Worm (Caenorhabditis elegans) whole organism, early embryonic: ENCODE data around the gene exc-6.
"Not testable (repeated sequence)": the region's sequence is repeated elsewhere in the genome, so short reads cannot be mapped to it uniquely, and the experiment has no call there.

Experiments used
- B0310.2 ChIP-seq: sonication (generic microtip); optimal IDR thresholded peaks from 2 replicates; lab custom pipeline; 2016; ENCODE audit warnings: mild to moderate bottlenecking, missing genetic modification characterization, missing compliant biosample characterization
- F13C5.2 ChIP-seq: sonication (generic microtip); optimal IDR thresholded peaks from 2 replicates; lab custom pipeline; 2017; ENCODE audit warnings: mild to moderate bottlenecking, missing genetic modification characterization, inconsistent platforms, missing compliant biosample characterization
- aly-1 ChIP-seq: sonication (generic microtip); optimal IDR thresholded peaks from 2 replicates; lab custom pipeline; 2016; ENCODE audit warnings: missing genetic modification characterization, missing compliant biosample characterization
- ama-1 ChIP-seq: fragments of 150-350 bp; optimal IDR thresholded peaks from 2 replicates; lab custom pipeline; 2014
- ceh-13 ChIP-seq: fragments of 200-800 bp; sonication (Bioruptor generic); optimal IDR thresholded peaks from 2 replicates; lab custom pipeline; 2018; ENCODE audit warnings: mild to moderate bottlenecking, missing genetic modification characterization, missing compliant biosample characterization
- ceh-36 ChIP-seq: sonication (generic microtip); optimal IDR thresholded peaks from 2 replicates; lab custom pipeline; 2016; ENCODE audit warnings: missing genetic modification characterization, inconsistent platforms, missing compliant biosample characterization
- ets-7 ChIP-seq: sonication (generic microtip); optimal IDR thresholded peaks from 2 replicates; lab custom pipeline; 2016; ENCODE audit warnings: missing genotype, missing genetic modification characterization, missing compliant biosample characterization
- flt-1 ChIP-seq: fragments of 200-800 bp; sonication (Bioruptor generic); IDR thresholded peaks from 2 replicates; pipeline ENCODE4 v1.3.6; 2022; ENCODE audit warnings: missing genetic modification characterization, missing compliant biosample characterization
- hmbx-1 ChIP-seq: sonication (generic microtip); optimal IDR thresholded peaks from 2 replicates; lab custom pipeline; 2016; ENCODE audit warnings: mild to moderate bottlenecking, missing genetic modification characterization, missing compliant biosample characterization
- hmg-4 ChIP-seq: fragments of 200-800 bp; sonication (Bioruptor generic); optimal IDR thresholded peaks from 2 replicates; lab custom pipeline; 2018; ENCODE audit warnings: mild to moderate bottlenecking, missing genetic modification characterization, missing compliant biosample characterization
- hnd-1 ChIP-seq: sonication (generic microtip); optimal IDR thresholded peaks from 2 replicates; lab custom pipeline; 2016; ENCODE audit warnings: missing genetic modification characterization, missing compliant biosample characterization
- pes-1 ChIP-seq: fragments of 200-800 bp; sonication (Bioruptor generic); IDR thresholded peaks from 2 replicates; pipeline ENCODE4 v1.3.6; 2022; ENCODE audit warnings: missing genetic modification reagents, missing genetic modification characterization, missing compliant biosample characterization
- scrt-1 ChIP-seq: fragments of 200-800 bp; sonication (Bioruptor generic); IDR thresholded peaks from 2 replicates; pipeline ENCODE4 v1.3.6; 2022; ENCODE audit warnings: missing genetic modification characterization, missing compliant biosample characterization
- sea-1 ChIP-seq: fragments of 200-800 bp; sonication (Bioruptor generic); conservative IDR thresholded peaks from 2 replicates; pipeline ENCODE4 v1.3.6; 2022; ENCODE audit warnings: missing genetic modification characterization, missing compliant biosample characterization
- tbx-11 ChIP-seq: fragments of 200-800 bp; sonication (Bioruptor generic); IDR thresholded peaks from 2 replicates; pipeline ENCODE4 v1.3.6; 2022; ENCODE audit warnings: missing genetic modification characterization, missing compliant biosample characterization
- tbx-37 ChIP-seq: fragments of 200-800 bp; sonication (Bioruptor generic); conservative IDR thresholded peaks from 2 replicates; pipeline ENCODE4 v1.3.6; 2022; ENCODE audit warnings: missing genetic modification reagents, missing genetic modification characterization, missing compliant biosample characterization
- tra-4 ChIP-seq: sonication (generic microtip); optimal IDR thresholded peaks from 2 replicates; lab custom pipeline; 2017; ENCODE audit warnings: missing genetic modification characterization, missing compliant biosample characterization

The exc-6 gene

DNA sequence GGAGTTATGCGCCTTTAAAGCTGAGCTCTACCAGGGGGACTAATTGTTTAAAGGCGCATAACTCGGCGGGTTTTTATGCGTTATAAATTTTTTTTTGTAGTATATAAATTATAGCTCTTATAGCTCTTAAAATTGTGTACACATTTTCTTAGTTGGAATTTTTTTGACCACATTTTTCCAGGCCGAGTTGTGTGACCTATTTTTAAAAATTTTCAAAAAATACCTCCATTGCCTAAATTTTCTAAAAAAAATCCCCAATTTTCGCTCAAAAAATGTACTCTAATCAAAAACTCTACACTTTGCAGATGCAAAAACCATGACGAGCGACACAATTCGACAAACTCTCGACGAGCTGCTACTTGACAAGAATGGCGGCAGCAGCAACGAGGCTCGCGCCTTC is at the start of gene exc-6:
Gene exc-6 (plus strand): TSS at position 301 of the 400 bp plus-strand sequence.
- TF ChIP-seq aly-1 (tag; lab: Kevin White, UChicago): no peak
- no peak for TF ChIP-seq tra-4 (tag; lab: Kevin White, UChicago)
- no peak for TF ChIP-seq flt-1 (GFP tag; lab: Robert Waterston, UW)
- TF ChIP-seq F13C5.2 (tag; lab: Kevin White, UChicago): no peak
- no peak for TF ChIP-seq tbx-37
- no peak for TF ChIP-seq B0310.2 (tag; lab: Kevin White, UChicago)
- TF ChIP-seq pes-1 (GFP tag; lab: Robert Waterston, UW): no peak
- TF ChIP-seq sea-1 (GFP tag; lab: Robert Waterston, UW): no peak
- no peak for TF ChIP-seq hnd-1 (tag; lab: Kevin White, UChicago)
- no peak for TF ChIP-seq tbx-11 (GFP tag; lab: Robert Waterston, UW)
- no peak for TF ChIP-seq scrt-1 (GFP tag; lab: Robert Waterston, UW)
- TF ChIP-seq ets-7 (tag; lab: Kevin White, UChicago): no peak
- TF ChIP-seq ama-1 (lab: Kevin White, UChicago): no peak
- no peak for TF ChIP-seq ceh-36 (tag; lab: Kevin White, UChicago)
- no peak for TF ChIP-seq hmg-4 (GFP tag; lab: Kevin White, UChicago)
- TF ChIP-seq hmbx-1 (tag; lab: Kevin White, UChicago): no peak
- TF ChIP-seq ceh-13 (GFP tag; lab: Kevin White, UChicago): no peak

DNA sequence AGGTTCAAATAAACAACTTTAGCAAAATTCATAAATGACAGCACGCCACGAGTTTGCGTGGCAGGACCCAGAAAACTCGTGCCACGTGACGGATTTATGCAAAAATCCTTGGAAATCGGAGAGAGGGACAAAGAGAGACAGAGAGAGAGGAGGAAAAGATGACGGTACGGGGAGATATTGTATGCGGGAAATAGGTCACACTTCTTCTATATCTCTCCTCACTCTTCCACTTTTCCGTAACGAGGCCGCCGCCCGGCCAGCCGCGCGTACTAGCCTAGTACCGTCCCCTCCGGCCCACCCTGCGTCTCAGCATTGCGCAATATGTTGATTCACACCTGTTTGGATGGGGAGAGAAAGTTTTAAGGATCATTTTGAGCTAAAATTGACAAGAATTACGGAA is 48.9 kb upstream of the exc-6 start:
- no peak for TF ChIP-seq B0310.2 (tag; lab: Kevin White, UChicago)
- TF ChIP-seq hmg-4 (GFP tag; lab: Kevin White, UChicago): peak; percentile 56
- TF ChIP-seq sea-1 (GFP tag; lab: Robert Waterston, UW): no peak

DNA sequence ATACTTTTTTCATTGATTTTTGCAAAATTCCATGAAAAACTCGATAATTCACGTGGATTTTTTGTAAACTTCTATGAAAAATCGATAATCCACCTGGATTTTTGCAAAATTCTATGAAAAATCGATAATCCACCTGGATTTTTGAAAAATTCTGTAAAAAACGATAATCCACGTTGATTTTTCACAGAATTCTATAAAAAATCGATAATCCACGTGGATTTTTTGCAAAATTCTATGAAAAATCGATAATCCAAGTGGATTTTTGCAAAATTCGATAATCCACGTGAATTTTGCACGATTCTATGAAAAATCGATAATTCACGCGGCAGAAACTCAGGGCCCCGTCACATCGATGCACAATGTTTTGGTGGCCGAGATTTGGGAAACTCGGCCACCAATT is 44.9 kb upstream of the exc-6 start:
- TF ChIP-seq ets-7 (tag; lab: Kevin White, UChicago) (no peak), tbx-37 (no peak), hmbx-1 (tag; lab: Kevin White, UChicago) (no peak), hnd-1 (tag; lab: Kevin White, UChicago) (no peak), ceh-36 (tag; lab: Kevin White, UChicago) (no peak), sea-1 (GFP tag; lab: Robert Waterston, UW) (no peak), tbx-11 (GFP tag; lab: Robert Waterston, UW) (no peak), hmg-4 (GFP tag; lab: Kevin White, UChicago) (no peak), F13C5.2 (tag; lab: Kevin White, UChicago) (no peak), pes-1 (GFP tag; lab: Robert Waterston, UW) (no peak), tra-4 (tag; lab: Kevin White, UChicago) (no peak), ama-1 (lab: Kevin White, UChicago) (no peak)

DNA sequence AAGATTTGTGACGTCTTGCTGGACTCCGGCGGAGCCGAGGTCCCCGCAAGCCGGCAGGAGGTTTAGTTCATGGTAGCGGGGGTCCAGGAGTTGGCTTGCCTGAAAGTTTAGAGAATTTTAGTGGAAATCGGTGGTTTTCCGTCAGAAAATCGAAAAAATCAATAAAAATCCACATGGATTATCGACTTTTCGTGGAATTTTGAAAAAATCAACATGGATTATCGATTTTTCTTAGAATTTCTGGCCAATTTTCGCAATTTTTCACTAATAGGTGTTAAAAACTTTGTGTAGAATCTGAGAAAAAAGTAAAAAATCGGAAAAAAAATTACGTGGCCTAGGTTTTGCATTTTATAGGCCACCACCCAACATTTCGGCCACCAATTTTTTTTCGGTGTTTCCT is 44.1 kb upstream of the exc-6 start:
- no peak for TF ChIP-seq tbx-11 (GFP tag; lab: Robert Waterston, UW)
- TF ChIP-seq pes-1 (GFP tag; lab: Robert Waterston, UW): no peak
- no peak for TF ChIP-seq ceh-13 (GFP tag; lab: Kevin White, UChicago)
- no peak for TF ChIP-seq F13C5.2 (tag; lab: Kevin White, UChicago)

DNA sequence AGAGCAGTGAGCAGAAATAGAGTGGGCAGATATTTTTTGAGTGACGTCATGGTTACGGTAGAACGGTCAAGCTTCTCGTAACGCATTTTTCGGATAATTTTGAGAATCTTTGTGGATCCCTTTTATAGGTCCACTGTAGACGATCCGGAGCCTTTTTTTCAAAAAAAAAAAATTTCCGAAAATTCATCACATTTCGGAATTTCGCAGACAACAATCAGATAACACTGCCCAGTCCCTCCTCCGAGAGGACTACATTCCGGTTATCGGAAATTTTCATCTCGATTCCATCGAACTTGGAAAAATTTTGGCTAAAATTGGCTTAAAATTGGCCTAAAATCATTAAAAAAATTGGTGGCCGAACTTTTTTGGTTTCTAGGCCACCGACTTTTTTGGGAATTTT is 43.0 kb upstream of the exc-6 start, which contains the start of gene BE0003N10.6:
Gene BE0003N10.6 (minus strand): TSS at position 101 of the 400 bp plus-strand sequence.
- no peak for TF ChIP-seq hmg-4 (GFP tag; lab: Kevin White, UChicago)
- no peak for TF ChIP-seq ets-7 (tag; lab: Kevin White, UChicago)
- TF ChIP-seq tbx-37: no peak
- TF ChIP-seq F13C5.2 (tag; lab: Kevin White, UChicago): no peak
- TF ChIP-seq ceh-13 (GFP tag; lab: Kevin White, UChicago): no peak
- no peak for TF ChIP-seq B0310.2 (tag; lab: Kevin White, UChicago)

DNA sequence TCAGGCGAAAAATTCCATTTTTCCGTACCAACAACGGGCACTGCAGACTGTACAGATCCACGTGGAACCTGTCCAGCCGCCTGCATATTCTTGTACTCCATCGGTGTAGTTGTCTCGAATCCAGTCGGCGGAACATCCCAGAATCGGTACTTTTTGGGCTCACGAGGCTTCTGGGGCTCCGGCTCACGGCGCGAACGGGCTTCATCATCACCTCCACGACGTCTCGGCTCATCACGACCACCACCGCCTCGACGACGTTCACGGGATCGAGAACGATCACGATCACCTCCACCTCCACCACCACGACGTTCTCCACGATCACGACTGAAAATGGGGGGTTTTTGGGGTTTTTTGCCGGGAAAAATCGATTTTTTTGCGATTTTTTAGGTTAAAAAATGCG is 28.9 kb upstream of the exc-6 start:
- no peak for TF ChIP-seq flt-1 (GFP tag; lab: Robert Waterston, UW)
- TF ChIP-seq hnd-1 (tag; lab: Kevin White, UChicago): no peak

DNA sequence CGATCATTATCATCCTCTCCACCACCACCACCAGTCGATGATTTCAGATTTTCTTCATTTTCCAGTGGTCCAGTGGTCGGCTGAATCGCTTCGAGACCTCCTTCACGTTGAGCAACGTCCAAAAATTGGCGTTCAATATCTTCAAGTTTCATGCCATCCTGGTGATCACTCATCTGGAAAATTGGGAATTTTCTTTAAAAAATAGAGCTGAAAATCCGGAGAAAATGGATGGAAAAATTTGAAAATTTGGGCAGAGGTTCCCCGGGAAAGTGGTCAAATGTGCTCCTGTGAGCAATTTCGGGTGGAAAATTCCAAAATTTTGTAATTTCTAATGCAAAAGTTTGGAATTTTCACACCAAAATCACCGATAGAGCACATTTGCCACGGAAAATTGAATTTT is 26.6 kb upstream of the exc-6 start, which contains the start of gene uaf-1:
Gene uaf-1 (minus strand): TSS at position 173 of the 400 bp plus-strand sequence.
- not testable (repeated sequence) for TF ChIP-seq aly-1 (tag; lab: Kevin White, UChicago); ets-7 (tag; lab: Kevin White, UChicago); tbx-37

DNA sequence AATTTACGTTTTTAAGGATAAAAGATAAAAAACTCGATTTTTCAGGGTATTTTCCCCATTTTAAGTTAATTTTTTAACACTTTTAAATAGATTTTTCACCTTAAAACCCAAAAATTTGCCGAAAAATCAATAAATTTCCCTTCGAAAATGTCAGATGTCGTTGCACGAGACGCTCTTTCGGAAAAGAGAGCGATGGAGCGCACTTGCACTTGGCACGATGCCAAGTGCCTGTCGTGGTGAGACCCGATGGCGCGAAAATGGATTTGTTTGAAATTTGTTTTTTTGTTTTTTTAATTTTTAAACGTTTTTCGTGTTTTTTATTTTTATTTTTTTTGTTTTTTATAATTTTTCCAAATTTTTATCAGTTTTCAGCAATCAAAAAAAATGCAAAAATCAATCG is 22.5 kb upstream of the exc-6 start, which contains the start of the genes rab-18 and kbp-4:
Gene rab-18 (minus strand): TSS at position 240 of the 400 bp plus-strand sequence.
Gene kbp-4 (plus strand): TSS at position 366 of the 400 bp plus-strand sequence.
- TF ChIP-seq tbx-37 (0 out of 2 replicates have a peak, but pooled peaks have one; percentile 4), ama-1 (lab: Kevin White, UChicago) (no peak), hmg-4 (GFP tag; lab: Kevin White, UChicago) (no peak), F13C5.2 (tag; lab: Kevin White, UChicago) (peak; percentile 68), hnd-1 (tag; lab: Kevin White, UChicago) (no peak)

DNA sequence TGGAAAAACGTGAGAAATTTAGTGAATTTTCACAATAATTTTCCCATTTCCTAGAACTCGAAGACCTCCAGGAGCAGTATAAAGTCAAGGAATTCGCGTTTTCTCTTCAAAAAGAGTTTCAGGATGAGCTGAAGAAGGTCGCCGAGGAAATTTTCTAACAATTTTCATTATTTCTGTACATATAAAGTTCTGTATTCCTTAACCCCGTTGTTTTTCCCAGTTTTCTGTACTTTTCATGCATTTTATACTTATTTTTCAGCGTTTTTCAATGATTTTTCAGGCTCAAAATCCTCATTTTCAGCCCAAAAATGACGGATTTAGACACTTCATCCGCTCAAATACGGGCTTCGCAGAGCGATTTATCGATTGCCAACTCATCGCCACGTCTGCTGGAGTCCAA is 21.9 kb upstream of the exc-6 start, which contains the start of gene par-2:
Gene par-2 (plus strand): TSS at position 301 of the 400 bp plus-strand sequence.
- TF ChIP-seq pes-1 (GFP tag; lab: Robert Waterston, UW) (no peak), ceh-13 (GFP tag; lab: Kevin White, UChicago) (no peak), tra-4 (tag; lab: Kevin White, UChicago) (no peak), tbx-11 (GFP tag; lab: Robert Waterston, UW) (no peak), flt-1 (GFP tag; lab: Robert Waterston, UW) (no peak), ama-1 (lab: Kevin White, UChicago) (no peak), F13C5.2 (tag; lab: Kevin White, UChicago) (no peak), hmg-4 (GFP tag; lab: Kevin White, UChicago) (no peak), ceh-36 (tag; lab: Kevin White, UChicago) (no peak), tbx-37 (no peak)
